Fruit fly (Drosophila melanogaster) whole organism, pupa: ENCODE data around the gene CG14664.

ENCODE experiments used
- CG17806 ChIP-seq: fragments of 200-800 bp; sonication (Bioruptor generic); optimal IDR thresholded peaks from 2 replicates; lab custom pipeline; 2018; ENCODE audit warnings: missing biosample characterization, mild to moderate bottlenecking, missing genetic modification characterization, moderate library complexity
- CG8159 ChIP-seq: fragments of 200-800 bp; sonication (Bioruptor generic); optimal IDR thresholded peaks from 3 replicates; lab custom pipeline; 2018; ENCODE audit warnings: missing biosample characterization, mild to moderate bottlenecking, missing genetic modification characterization, moderate library complexity
- Ets98B ChIP-seq: fragments of 200-800 bp; sonication (Bioruptor generic); IDR thresholded peaks from 2 replicates; pipeline ENCODE4 v1.3.6; 2022; ENCODE audit warnings: missing biosample characterization, missing genetic modification characterization
- fd96Ca ChIP-seq: fragments of 200-800 bp; sonication (Bioruptor generic); IDR thresholded peaks from 3 replicates; pipeline ENCODE4 v1.3.6; 2022; ENCODE audit warnings: missing biosample characterization, missing genetic modification characterization

- TF ChIP-seq CG17806 (peak; percentile 62), fd96Ca (GFP tag; lab: Robert Waterston, UW) (0 out of 3 replicates have a peak, but pooled peaks have one; percentile 44), Ets98B (no peak), CG8159 (peak; percentile 81)
Measured at dm6 chr3R:5263311-5264250, 39.6 kb downstream of the CG14664 start.
